Fruit fly (Drosophila melanogaster) whole organism, pupa: ENCODE measurements around the gene lin-28.

ENCODE experiments used
- CG14655 ChIP-seq: fragments of 200-800 bp; sonication (Bioruptor generic); optimal IDR thresholded peaks from 3 replicates; lab custom pipeline; 2017; ENCODE audit warnings: mild to moderate bottlenecking, missing biosample characterization, missing genetic modification reagents, missing genetic modification characterization
- CG9948 ChIP-seq: fragments of 200-800 bp; sonication (Bioruptor generic); optimal IDR thresholded peaks from 2 replicates; lab custom pipeline; 2018; ENCODE audit warnings: missing biosample characterization, mild to moderate bottlenecking, missing genetic modification characterization, moderate library complexity

DNA sequence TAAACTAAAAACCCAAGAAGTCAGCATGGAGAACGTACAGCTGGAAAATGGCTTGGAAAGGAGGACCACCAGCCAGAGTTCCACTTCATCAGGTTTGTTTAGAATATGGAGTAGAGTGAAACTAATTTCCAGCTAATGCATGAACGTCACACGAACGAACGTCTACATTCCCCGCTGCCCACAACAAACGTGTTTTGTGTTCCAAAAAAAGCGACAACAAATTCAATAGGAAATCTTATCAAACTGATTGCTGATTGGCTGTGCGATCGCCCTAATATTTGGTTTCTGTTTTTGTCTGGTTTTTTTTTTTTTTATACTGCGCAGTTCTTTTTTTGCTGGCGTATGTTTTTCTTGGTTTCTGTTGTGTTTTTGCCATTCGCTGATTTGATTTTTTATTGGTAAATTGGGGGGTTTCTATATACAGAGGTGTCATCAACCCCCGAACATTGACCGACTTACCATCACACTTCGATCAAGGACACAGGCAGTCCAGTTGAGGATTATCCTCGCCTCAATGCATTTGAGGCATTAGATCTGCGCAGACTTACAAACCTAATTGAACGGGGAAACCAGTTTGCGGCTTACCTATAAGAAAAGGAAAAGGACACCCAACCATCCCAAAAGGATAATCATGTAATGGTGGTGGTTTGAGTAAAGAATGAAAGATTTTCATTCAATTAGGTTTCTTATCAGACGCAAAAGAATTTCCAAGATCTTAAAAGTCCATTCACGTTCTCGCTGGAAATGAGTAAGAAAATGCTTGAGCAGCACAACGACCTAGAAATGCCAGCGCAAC is 672 bp downstream of the lin-28 start:
- no peak for TF ChIP-seq CG9948 (tag; lab: Kevin White, UChicago)
- no peak for TF ChIP-seq CG14655 (GFP tag; lab: Kevin White, UChicago)
